Fruit fly (Drosophila melanogaster) whole organism, embryonic: ENCODE measurements around the gene CG13144.

Source experiments
- CG10321 ChIP-seq: fragments of 200-800 bp; sonication (Bioruptor generic); IDR thresholded peaks from 2 replicates; pipeline ENCODE4 v1.3.6; 2022; ENCODE audit warnings: missing biosample characterization, missing genetic modification characterization
- CG10979 ChIP-seq: fragments of 200-800 bp; sonication (Bioruptor generic); optimal IDR thresholded peaks from 2 replicates; lab custom pipeline; 2018; ENCODE audit warnings: missing biosample characterization, mild to moderate bottlenecking, missing genetic modification characterization, moderate library complexity
- CG11398 ChIP-seq: fragments of 200-800 bp; sonication (Bioruptor generic); optimal IDR thresholded peaks from 2 replicates; lab custom pipeline; 2016; ENCODE audit warnings: missing biosample characterization, missing genetic modification characterization
- CG11723 ChIP-seq: fragments of 200-800 bp; sonication (Bioruptor generic); optimal IDR thresholded peaks from 2 replicates; lab custom pipeline; 2017; ENCODE audit warnings: missing biosample characterization, mild to moderate bottlenecking, missing genetic modification characterization
- CG12219 ChIP-seq: fragments of 200-800 bp; sonication (Bioruptor generic); optimal IDR thresholded peaks from 3 replicates; lab custom pipeline; 2018; ENCODE audit warnings: missing biosample characterization, mild to moderate bottlenecking, missing genetic modification characterization
- CG13287 ChIP-seq: fragments of 200-800 bp; sonication (Bioruptor generic); IDR thresholded peaks from 2 replicates; pipeline ENCODE4 v1.3.6; 2022; ENCODE audit warnings: missing biosample characterization, missing genetic modification characterization; ENCODE audit not compliant: partially characterized antibody
- CG13624 ChIP-seq: fragments of 200-800 bp; sonication (Bioruptor generic); optimal IDR thresholded peaks from 2 replicates; lab custom pipeline; 2016; ENCODE audit warnings: missing biosample characterization, missing genetic modification characterization
- CG15073 ChIP-seq: fragments of 200-800 bp; sonication (Bioruptor generic); optimal IDR thresholded peaks from 2 replicates; lab custom pipeline; 2016; ENCODE audit warnings: missing biosample characterization, missing genetic modification characterization
- CG15479 ChIP-seq: fragments of 200-800 bp; sonication (Bioruptor generic); optimal IDR thresholded peaks from 3 replicates; lab custom pipeline; 2019; ENCODE audit warnings: missing biosample characterization, mild to moderate bottlenecking, missing genetic modification characterization, moderate library complexity
- CG15601 ChIP-seq: fragments of 200-800 bp; sonication (Bioruptor generic); optimal IDR thresholded peaks from 3 replicates; lab custom pipeline; 2019; ENCODE audit warnings: missing biosample characterization, mild to moderate bottlenecking, missing genetic modification characterization, moderate library complexity
- CG32767 ChIP-seq: fragments of 200-800 bp; sonication (Bioruptor generic); IDR thresholded peaks from 2 replicates; pipeline ENCODE4 v1.3.6; 2022; ENCODE audit warnings: missing biosample characterization, missing genetic modification characterization
- CG33213 ChIP-seq: fragments of 200-800 bp; sonication (Bioruptor generic); optimal IDR thresholded peaks from 3 replicates; lab custom pipeline; 2016; ENCODE audit warnings: missing biosample characterization, missing genetic modification characterization
- CG34376 ChIP-seq: fragments of 200-800 bp; sonication (Bioruptor generic); optimal IDR thresholded peaks from 2 replicates; lab custom pipeline; 2018; ENCODE audit warnings: missing biosample characterization, mild to moderate bottlenecking, missing genetic modification characterization
- CG4404 ChIP-seq: fragments of 200-800 bp; sonication (Bioruptor generic); IDR thresholded peaks from 2 replicates; pipeline ENCODE4 v1.3.6; 2022; ENCODE audit warnings: missing biosample characterization, missing genetic modification characterization
- CG6254 ChIP-seq: fragments of 200-800 bp; sonication (Bioruptor generic); optimal IDR thresholded peaks from 3 replicates; lab custom pipeline; 2017; ENCODE audit warnings: mild to moderate bottlenecking, missing biosample characterization, missing genetic modification reagents, missing genetic modification characterization
- CG7357 ChIP-seq: fragments of 200-800 bp; sonication (Bioruptor generic); IDR thresholded peaks from 3 replicates; pipeline ENCODE4 v1.3.6; 2022; ENCODE audit warnings: missing biosample characterization, missing genetic modification characterization
- CG7372 ChIP-seq: fragments of 200-800 bp; sonication (Bioruptor generic); IDR thresholded peaks from 2 replicates; pipeline ENCODE4 v1.3.6; 2022; ENCODE audit warnings: missing biosample characterization, missing genetic modification characterization
- CG7963 ChIP-seq: fragments of 200-800 bp; sonication (Bioruptor generic); IDR thresholded peaks from 3 replicates; pipeline ENCODE4 v1.3.6; 2022; ENCODE audit warnings: missing biosample characterization, missing genetic modification characterization; ENCODE audit not compliant: partially characterized antibody
- CG8359 ChIP-seq: fragments of 200-800 bp; sonication (Bioruptor generic); optimal IDR thresholded peaks from 2 replicates; lab custom pipeline; 2017; ENCODE audit warnings: missing biosample characterization, mild to moderate bottlenecking, missing genetic modification characterization, borderline replicate concordance
- CG8944 ChIP-seq: fragments of 200-800 bp; sonication (Bioruptor generic); optimal IDR thresholded peaks from 3 replicates; lab custom pipeline; 2016; ENCODE audit warnings: missing biosample characterization, missing genetic modification characterization
- CG9437 ChIP-seq: fragments of 200-800 bp; sonication (Bioruptor generic); optimal IDR thresholded peaks from 2 replicates; lab custom pipeline; 2018; ENCODE audit warnings: missing biosample characterization, mild to moderate bottlenecking, missing genetic modification characterization
- CG9932 ChIP-seq: fragments of 200-800 bp; sonication (Bioruptor generic); IDR thresholded peaks from 2 replicates; pipeline ENCODE4 v1.3.6; 2022; ENCODE audit warnings: missing biosample characterization, missing genetic modification characterization
- Chrac-16 ChIP-seq: fragments of 200-800 bp; sonication (Bioruptor generic); optimal IDR thresholded peaks from 3 replicates; lab custom pipeline; 2016; ENCODE audit warnings: missing biosample characterization, missing genetic modification characterization
- Dbx ChIP-seq: fragments of 200-800 bp; sonication (Bioruptor generic); IDR thresholded peaks from 3 replicates; pipeline ENCODE4 v1.3.6; 2022; ENCODE audit warnings: missing biosample characterization, missing genetic modification characterization
- Deaf1 ChIP-seq: fragments of 200-800 bp; optimal IDR thresholded peaks from 3 replicates; lab custom pipeline; 2019; ENCODE audit warnings: missing biosample characterization, mild to moderate bottlenecking, missing genetic modification characterization, moderate library complexity
- Dip3 ChIP-seq: fragments of 200-800 bp; sonication (Bioruptor generic); optimal IDR thresholded peaks from 3 replicates; lab custom pipeline; 2016; ENCODE audit warnings: missing biosample characterization, missing genetic modification characterization
- Elba2 ChIP-seq: fragments of 200-800 bp; sonication (Bioruptor generic); optimal IDR thresholded peaks from 3 replicates; lab custom pipeline; 2016; ENCODE audit warnings: missing biosample characterization, missing genetic modification characterization
- Hey ChIP-seq: fragments of 200-800 bp; sonication (Bioruptor generic); optimal IDR thresholded peaks from 3 replicates; lab custom pipeline; 2018; ENCODE audit warnings: missing biosample characterization, mild to moderate bottlenecking, missing genetic modification characterization
- Hr3 ChIP-seq: fragments of 200-800 bp; sonication (Bioruptor generic); optimal IDR thresholded peaks from 3 replicates; lab custom pipeline; 2016; ENCODE audit warnings: missing biosample characterization, missing genetic modification characterization
- Meics ChIP-seq: fragments of 200-800 bp; sonication (Bioruptor generic); optimal IDR thresholded peaks from 2 replicates; lab custom pipeline; 2017; ENCODE audit warnings: missing biosample characterization, mild to moderate bottlenecking, missing genetic modification characterization
- Scr ChIP-seq: fragments of 200-800 bp; sonication (Bioruptor generic); IDR thresholded peaks from 2 replicates; pipeline ENCODE4 v1.3.6; 2022; ENCODE audit warnings: missing biosample characterization, missing genetic modification characterization; ENCODE audit not compliant: partially characterized antibody
- Sin3A ChIP-seq: fragments of >200 bp; optimal IDR thresholded peaks from 2 replicates; lab custom pipeline; 2018
- Six4 ChIP-seq: fragments of 200-800 bp; sonication (Bioruptor generic); optimal IDR thresholded peaks from 2 replicates; lab custom pipeline; 2016; ENCODE audit warnings: missing biosample characterization, missing genetic modification characterization
- ase ChIP-seq: fragments of 200-800 bp; sonication (Bioruptor generic); IDR thresholded peaks from 3 replicates; pipeline ENCODE4 v1.3.6; 2022; ENCODE audit warnings: missing biosample characterization, missing genetic modification characterization
- crol ChIP-seq: fragments of 200-800 bp; sonication (Bioruptor generic); IDR thresholded peaks from 2 replicates; pipeline ENCODE4 v1.3.6; 2022; ENCODE audit warnings: missing biosample characterization, missing genetic modification characterization
- danr ChIP-seq: fragments of 200-800 bp; sonication (Bioruptor generic); IDR thresholded peaks from 2 replicates; pipeline ENCODE4 v1.3.6; 2022; ENCODE audit warnings: missing biosample characterization, missing genetic modification characterization
- esg ChIP-seq: fragments of 200-800 bp; sonication (Bioruptor generic); conservative IDR thresholded peaks from 2 replicates; pipeline ENCODE4 v1.3.6; 2022; ENCODE audit warnings: missing biosample characterization, missing genetic modification characterization
- gem ChIP-seq: fragments of 200-800 bp; sonication (Bioruptor generic); optimal IDR thresholded peaks from 2 replicates; lab custom pipeline; 2019; ENCODE audit warnings: missing biosample characterization, mild to moderate bottlenecking, missing genetic modification characterization, moderate library complexity
- grau ChIP-seq: fragments of 200-800 bp; optimal IDR thresholded peaks from 3 replicates; lab custom pipeline; 2019; ENCODE audit warnings: missing biosample characterization, mild to moderate bottlenecking, missing genetic modification characterization, moderate library complexity
- inv ChIP-seq: fragments of 200-800 bp; sonication (Bioruptor generic); IDR thresholded peaks from 2 replicates; pipeline ENCODE4 v1.3.6; 2022; ENCODE audit warnings: missing biosample characterization, missing genetic modification characterization; ENCODE audit not compliant: partially characterized antibody
- klu ChIP-seq: fragments of 200-800 bp; sonication (Bioruptor generic); IDR thresholded peaks from 2 replicates; pipeline ENCODE4 v1.3.6; 2022; ENCODE audit warnings: missing biosample characterization, missing genetic modification characterization
- lola ChIP-seq, 3 experiments: fragments of >200 bp in 2 of 3; fragments of 200-800 bp in 1 of 3; sonication (Bioruptor generic) in 1 of 3; optimal IDR thresholded peaks; 2 replicates each; lab custom pipeline; 2017 to 2019; ENCODE audit warnings: missing biosample characterization in 3 of 3, missing genetic modification characterization in 3 of 3, mild to moderate bottlenecking in 1 of 3, moderate library complexity in 1 of 3
- mam ChIP-seq: fragments of 200-800 bp; sonication (Bioruptor generic); optimal IDR thresholded peaks from 3 replicates; lab custom pipeline; 2016; ENCODE audit warnings: missing biosample characterization, missing genetic modification characterization
- pnt ChIP-seq: fragments of 200-800 bp; sonication (Bioruptor generic); optimal IDR thresholded peaks from 3 replicates; lab custom pipeline; 2016; ENCODE audit warnings: missing biosample characterization, missing genetic modification characterization
- sna ChIP-seq: fragments of 200-800 bp; sonication (Bioruptor generic); IDR thresholded peaks from 2 replicates; pipeline ENCODE4 v1.3.6; 2022; ENCODE audit warnings: missing biosample characterization, missing genetic modification characterization; ENCODE audit not compliant: partially characterized antibody
- tap ChIP-seq: fragments of 200-800 bp; optimal IDR thresholded peaks from 3 replicates; lab custom pipeline; 2019; ENCODE audit warnings: missing biosample characterization, mild to moderate bottlenecking, missing genetic modification characterization, moderate library complexity
- usp ChIP-seq: fragments of >200 bp; optimal IDR thresholded peaks from 2 replicates; lab custom pipeline; 2017; ENCODE audit warnings: missing biosample characterization, missing genetic modification characterization
- vnd ChIP-seq: fragments of 200-800 bp; sonication (Bioruptor generic); IDR thresholded peaks from 3 replicates; pipeline ENCODE4 v1.3.6; 2022; ENCODE audit warnings: missing biosample characterization, missing genetic modification characterization; ENCODE audit not compliant: partially characterized antibody
- vvl ChIP-seq: fragments of 200-800 bp; sonication (Bioruptor generic); IDR thresholded peaks from 2 replicates; pipeline ENCODE4 v1.3.6; 2022; ENCODE audit warnings: missing biosample characterization, missing genetic modification characterization

The CG13144 gene

dm6 chr2L:10506557-10507252 lies 15.5 kb upstream of the CG13144 start, which contains the start of the genes Myo31DF and CG6094 (continued):
- no peak for TF ChIP-seq Six4
- peak; percentile 24; the same call in 1 of the 3 replicates for TF ChIP-seq vnd (GFP tag; lab: Robert Waterston, UW)
- no peak for TF ChIP-seq CG15073 (GFP tag; lab: Kevin White, UChicago)
- TF ChIP-seq usp (GFP tag; lab: Kevin White, UChicago), result no peak
- TF ChIP-seq CG9932 (GFP tag; lab: Robert Waterston, UW), result peak; percentile 55
- peak; percentile 79 for TF ChIP-seq CG15601 (tag; lab: Kevin White, UChicago)
- no peak for TF ChIP-seq CG8359 (GFP tag; lab: Kevin White, UChicago)
- TF ChIP-seq CG32767, result 0 out of 2 replicates have a peak, but pooled peaks have one; percentile 9
- TF ChIP-seq CG7357 (GFP tag; lab: Robert Waterston, UW), result peak; percentile 99
- TF ChIP-seq CG12219 (GFP tag; lab: Kevin White, UChicago), result no peak
- TF ChIP-seq CG13624 (GFP tag; lab: Kevin White, UChicago), result peak; percentile 41
- no peak; the same call in 1 of the 2 replicates for TF ChIP-seq CG10321 (GFP tag; lab: Robert Waterston, UW)
- no peak for TF ChIP-seq Hr3 (GFP tag; lab: Kevin White, UChicago)
- no peak for TF ChIP-seq Meics
- peak; percentile 40; the same call in 1 of the 3 replicates for TF ChIP-seq ase (GFP tag; lab: Robert Waterston, UW)
- no peak for TF ChIP-seq lola (GFP tag; optimal IDR thresholded peaks at IDR 0.05; lab: Kevin White, UChicago)
- no peak for TF ChIP-seq esg (GFP tag; lab: Robert Waterston, UW)
- peak; percentile 80; the same call in 2 of the 3 replicates for TF ChIP-seq Dbx (GFP tag; lab: Robert Waterston, UW)
- TF ChIP-seq Elba2 (GFP tag; lab: Kevin White, UChicago), result no peak
- TF ChIP-seq mam, result peak; percentile 24
- TF ChIP-seq danr (GFP tag; lab: Robert Waterston, UW), result no peak
- TF ChIP-seq Sin3A (lab: Kevin White, UChicago), result peak; percentile 98
- TF ChIP-seq CG7372, result no peak
- 0 out of 2 replicates have a peak, but pooled peaks have one; percentile 29 for TF ChIP-seq Scr (GFP tag; lab: Robert Waterston, UW)
- peak; percentile 24 for TF ChIP-seq CG11398 (GFP tag; lab: Kevin White, UChicago)
- no peak for TF ChIP-seq klu (GFP tag; lab: Robert Waterston, UW)
- peak; percentile 44 for TF ChIP-seq vvl (GFP tag; lab: Robert Waterston, UW)
- peak; percentile 39 for TF ChIP-seq gem (tag; lab: Kevin White, UChicago)
- no peak for TF ChIP-seq Dip3 (GFP tag; lab: Kevin White, UChicago)
- TF ChIP-seq Deaf1 (tag; lab: Kevin White, UChicago), result peak; percentile 89
- TF ChIP-seq grau (tag; lab: Kevin White, UChicago), result peak; percentile 29
- no peak for TF ChIP-seq crol (GFP tag; lab: Robert Waterston, UW)
- peak; percentile 54 for TF ChIP-seq CG34376
- TF ChIP-seq CG4404 (GFP tag; lab: Robert Waterston, UW), result no peak
- no peak for TF ChIP-seq Hey (tag; lab: Kevin White, UChicago)
- TF ChIP-seq CG33213 (GFP tag; lab: Kevin White, UChicago), result peak; percentile 60
- no peak for TF ChIP-seq tap (tag; lab: Kevin White, UChicago)
- TF ChIP-seq CG10979 (tag; lab: Kevin White, UChicago), result no peak
- peak; percentile 7 for TF ChIP-seq pnt
- peak; percentile 31; the same call in 1 of the 2 replicates for TF ChIP-seq CG13287 (GFP tag; lab: Robert Waterston, UW)
- no peak for TF ChIP-seq CG11723 (GFP tag; lab: Kevin White, UChicago)
- no peak for TF ChIP-seq CG6254
- TF ChIP-seq inv (GFP tag; lab: Robert Waterston, UW), result no peak; the same call in 1 of the 2 replicates
- TF ChIP-seq CG8944, result peak; percentile 9
- TF ChIP-seq CG15479 (GFP tag; lab: Kevin White, UChicago), result no peak
- no peak for TF ChIP-seq CG7963 (GFP tag; lab: Robert Waterston, UW)
- TF ChIP-seq CG9437, result no peak
- no peak for TF ChIP-seq sna (GFP tag; lab: Robert Waterston, UW)
- no peak for TF ChIP-seq Chrac-16
